Fruit fly (Drosophila melanogaster): Measurements from ENCODE around the gene Ccm3.

The Ccm3 gene

DNA sequence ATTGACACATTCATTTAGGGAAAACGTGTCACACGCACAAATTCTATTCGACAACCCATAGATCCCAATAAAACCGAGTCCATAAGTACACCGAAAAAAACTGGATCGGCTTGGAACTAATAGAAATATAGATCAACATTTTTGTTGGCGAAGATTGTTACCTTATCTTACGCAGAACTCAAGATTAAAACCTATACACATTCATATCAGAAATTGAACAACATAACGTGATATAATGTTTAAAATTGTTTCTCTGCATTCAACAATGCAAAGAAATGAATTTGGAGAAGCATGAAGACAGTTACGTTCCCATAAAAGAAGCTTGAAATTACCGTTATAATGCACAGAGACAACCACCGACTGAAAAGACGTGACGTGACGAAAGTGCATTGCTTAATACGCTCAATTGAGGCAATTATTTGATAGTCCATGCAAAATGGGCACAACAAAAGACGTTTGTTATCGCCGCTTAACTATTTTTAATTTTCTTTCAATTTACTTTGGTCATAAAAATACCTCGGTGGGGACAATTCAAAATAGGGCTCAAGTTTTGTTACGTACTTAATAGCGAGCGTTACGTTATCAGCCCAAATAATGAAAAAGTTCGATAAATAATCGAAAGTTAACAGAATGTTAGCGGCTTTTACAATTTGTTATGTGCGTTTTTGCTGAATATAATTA lies 31.6 kb upstream of the Ccm3 start, which contains the start of gene SerRS-m (continued):
- TF ChIP-seq CG12155 (GFP tag; optimal IDR thresholded peaks at IDR 0.05) (no peak), phol (tag; optimal IDR thresholded peaks at IDR 0.05) (peak; percentile 32), Med (GFP tag) (peak; percentile 75), gt (GFP tag; IDR thresholded peaks at IDR 0.05) (no peak), lola (GFP tag; optimal IDR thresholded peaks at IDR 0.05) (peak in 1 of 3 experiments; percentile 9), dmrt11E (tag; optimal IDR thresholded peaks at IDR 0.05) (peak; percentile 3), nerfin-1 (tag; optimal IDR thresholded peaks at IDR 0.05) (no peak), CG8388 (GFP tag; optimal IDR thresholded peaks at IDR 0.05) (peak; percentile 41), sna (GFP tag; IDR thresholded peaks at IDR 0.05; ENCODE audit: partially characterized antibody) (0 out of 2 replicates have a peak, but pooled peaks have one; percentile 25), gsb-n (tag; optimal IDR thresholded peaks at IDR 0.05) (peak; percentile 28), CG9437 (GFP tag; optimal IDR thresholded peaks at IDR 0.05) (peak; percentile 99), Oli (tag; optimal IDR thresholded peaks at IDR 0.05) (peak; percentile 13), Six4 (GFP tag; optimal IDR thresholded peaks at IDR 0.05) (peak; percentile 17), CG17829 (tag; optimal IDR thresholded peaks at IDR 0.05) (peak; percentile 15), CG2889 (GFP tag; IDR thresholded peaks at IDR 0.05) (no peak), Dfd (GFP tag; optimal IDR thresholded peaks at IDR 0.05) (no peak), PHDP (tag; optimal IDR thresholded peaks at IDR 0.05) (peak; percentile 17), tio (GFP tag; optimal IDR thresholded peaks at IDR 0.05) (no peak), Dref (GFP tag; IDR thresholded peaks at IDR 0.05) (peak; percentile 45), knrl (GFP tag; IDR thresholded peaks at IDR 0.05; ENCODE audit: partially characterized antibody) (no peak), crc (GFP tag; optimal IDR thresholded peaks at IDR 0.05) (no peak), CG15601 (tag; optimal IDR thresholded peaks at IDR 0.05) (peak; percentile 33), CG13287 (GFP tag; IDR thresholded peaks at IDR 0.05; ENCODE audit: partially characterized antibody) (peak; percentile 33), sens (GFP tag) (peak; percentile 83)

DNA sequence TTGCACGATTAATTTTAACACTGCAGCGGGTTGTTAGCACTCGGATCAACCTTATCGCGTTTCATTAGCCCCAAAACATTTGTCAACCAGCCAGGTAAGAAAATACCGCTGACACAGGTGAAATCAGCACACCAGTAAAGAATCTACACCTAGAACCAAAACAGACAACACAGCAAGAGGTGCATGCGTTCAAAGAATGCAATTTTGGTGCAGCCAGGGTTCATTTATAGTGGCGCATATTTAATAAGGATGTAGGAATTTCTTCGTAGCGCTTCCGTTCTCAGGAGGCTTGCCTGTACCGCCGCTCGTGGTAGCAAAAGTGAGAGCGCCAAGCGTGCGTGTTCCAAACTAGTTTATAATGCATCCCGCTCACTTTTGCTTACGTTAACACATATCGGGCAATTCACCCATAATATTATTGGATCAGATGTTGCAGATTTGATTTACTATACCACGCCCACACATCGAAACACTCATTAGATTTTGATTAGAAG lies 29.3 kb upstream of the Ccm3 start:
- TF ChIP-seq knrl (GFP tag; IDR thresholded peaks at IDR 0.05; ENCODE audit: partially characterized antibody) (no peak), Med (GFP tag) (peak; percentile 40), CG8765 (GFP tag; IDR thresholded peaks at IDR 0.05) (no peak), hkb (optimal IDR thresholded peaks at IDR 0.05) (no peak), hkb (GFP tag; IDR thresholded peaks at IDR 0.05) (0 out of 2 replicates have a peak, but pooled peaks have one; percentile 23), HLH3B (GFP tag; IDR thresholded peaks at IDR 0.05) (0 out of 2 replicates have a peak, but pooled peaks have one; percentile 22), Dbx (GFP tag; IDR thresholded peaks at IDR 0.05) (no peak), pan (optimal IDR thresholded peaks at IDR 0.05) (no peak), pan (GFP tag; optimal IDR thresholded peaks at IDR 0.05 in 1 of 2, IDR thresholded peaks at IDR 0.05 in 1 of 2) (peak in 1 of 2 experiments; percentile 34), usp (GFP tag; optimal IDR thresholded peaks at IDR 0.05) (no peak), CG32532 (GFP tag; IDR thresholded peaks at IDR 0.05) (peak; percentile 18; the same call in 1 of the 2 replicates), Hmr (GFP tag; optimal IDR thresholded peaks at IDR 0.05) (no peak), pnt (GFP tag; optimal IDR thresholded peaks at IDR 0.05) (peak; percentile 10), CG11456 (GFP tag; IDR thresholded peaks at IDR 0.05) (peak; percentile 56; the same call in 2 of the 3 replicates), Deaf1 (tag; optimal IDR thresholded peaks at IDR 0.05) (no peak), ara (GFP tag; IDR thresholded peaks at IDR 0.05) (peak; percentile 22; the same call in 1 of the 2 replicates), CG6765 (GFP tag; optimal IDR thresholded peaks at IDR 0.05) (no peak), al (GFP tag; IDR thresholded peaks at IDR 0.05) (0 out of 2 replicates have a peak, but pooled peaks have one; percentile 7), Drgx (GFP tag; IDR thresholded peaks at IDR 0.05) (peak; percentile 64), slbo (GFP tag; IDR thresholded peaks at IDR 0.05) (peak; percentile 42; the same call in 1 of the 2 replicates), ind (GFP tag; optimal IDR thresholded peaks at IDR 0.05) (peak; percentile 14), CG34422 (GFP tag; IDR thresholded peaks at IDR 0.05) (peak; percentile 70; the same call in 1 of the 3 replicates), CG31224 (GFP tag; IDR thresholded peaks at IDR 0.05) (peak; percentile 16; the same call in 1 of the 2 replicates), E2f2 (GFP tag; IDR thresholded peaks at IDR 0.05) (peak; percentile 30; the same call in 1 of the 2 replicates), D (optimal IDR thresholded peaks at IDR 0.05) (no peak), D (GFP tag; optimal IDR thresholded peaks at IDR 0.05) (no peak), E2f1 (GFP tag; IDR thresholded peaks at IDR 0.05) (no peak), CG14667 (GFP tag; IDR thresholded peaks at IDR 0.05) (peak; percentile 34; the same call in 1 of the 2 replicates)
